Worm (Caenorhabditis elegans): ENCODE results near the gene npr-16.

npr-16 gene

DNA sequence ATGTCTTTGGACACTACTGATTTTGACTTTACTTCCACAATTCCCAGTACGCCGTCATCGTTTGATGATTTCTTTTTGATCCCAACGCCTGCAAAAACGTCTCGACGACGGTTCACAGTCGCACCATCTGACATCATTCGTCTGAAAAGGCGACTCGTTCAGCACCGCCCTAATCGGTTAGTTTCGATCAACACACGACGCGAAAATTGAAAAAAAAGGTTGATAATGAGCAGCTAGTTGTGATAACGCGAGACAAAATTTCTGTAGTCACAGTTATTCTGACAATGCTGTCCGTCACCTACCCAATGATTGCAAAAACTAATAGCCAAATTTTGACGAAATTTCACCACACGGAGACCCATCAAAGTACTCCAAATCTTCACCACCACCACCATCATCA lies 37.3 kb downstream of the npr-16 start:
- TF ChIP-seq blmp-1 (tag; optimal IDR thresholded peaks at IDR 0.05) (no peak), elt-2 (tag; optimal IDR thresholded peaks at IDR 0.05) (peak; percentile 54)

DNA sequence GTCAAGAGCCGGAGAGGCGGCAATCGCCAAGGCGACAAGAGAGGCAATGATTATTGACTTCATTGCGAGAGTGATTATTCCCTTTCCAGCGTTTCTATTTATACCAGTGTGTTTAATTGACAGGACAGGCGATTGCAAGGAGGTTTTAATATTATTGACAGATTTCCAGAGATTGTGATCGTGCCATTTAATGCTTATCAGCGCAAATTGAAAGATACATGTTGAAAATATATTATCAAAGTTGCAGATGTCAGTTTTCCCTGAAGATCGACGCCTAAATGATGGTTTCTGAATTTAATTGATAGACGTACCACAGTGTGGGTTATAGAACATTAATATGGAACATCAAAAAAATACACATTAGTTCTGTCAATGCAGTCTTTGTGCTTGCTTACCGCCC lies 45.3 kb downstream of the npr-16 start, which contains the start of gene vit-4:
vit-4 (minus strand) TSS at position 63 of the 400 bp plus-strand sequence.
- TF ChIP-seq nhr-12 (tag; optimal IDR thresholded peaks at IDR 0.05) (no peak), mdl-1 (tag; optimal IDR thresholded peaks at IDR 0.05) (no peak), sox-4 (tag; optimal IDR thresholded peaks at IDR 0.05) (no peak), ces-1 (GFP tag; optimal IDR thresholded peaks at IDR 0.05) (no peak), fkh-8 (tag; optimal IDR thresholded peaks at IDR 0.05) (no peak), ama-1 (optimal IDR thresholded peaks at IDR 0.05) (no peak), fos-1 (tag; optimal IDR thresholded peaks at IDR 0.05) (no peak), tbx-2 (tag; optimal IDR thresholded peaks at IDR 0.05) (no peak), nhr-47 (tag; optimal IDR thresholded peaks at IDR 0.05) (no peak), C04F5.9 (tag; optimal IDR thresholded peaks at IDR 0.05) (no peak), nhr-237 (tag; optimal IDR thresholded peaks at IDR 0.05) (no peak), zag-1 (tag; optimal IDR thresholded peaks at IDR 0.05) (no peak), aly-2 (tag; optimal IDR thresholded peaks at IDR 0.05) (no peak), nhr-19 (GFP tag; conservative IDR thresholded peaks at IDR 0.05) (no peak), alr-1 (tag; optimal IDR thresholded peaks at IDR 0.05; ENCODE audit: borderline replicate concordance) (no peak), ets-5 (GFP tag; IDR thresholded peaks at IDR 0.05) (no peak), dsc-1 (tag; optimal IDR thresholded peaks at IDR 0.05) (no peak), jun-1 (tag; optimal IDR thresholded peaks at IDR 0.05) (no peak), hpl-2 (GFP tag; optimal IDR thresholded peaks at IDR 0.05) (no peak), pag-3 (tag; optimal IDR thresholded peaks at IDR 0.05; ENCODE audit: borderline replicate concordance, insufficient read depth) (no peak)

DNA sequence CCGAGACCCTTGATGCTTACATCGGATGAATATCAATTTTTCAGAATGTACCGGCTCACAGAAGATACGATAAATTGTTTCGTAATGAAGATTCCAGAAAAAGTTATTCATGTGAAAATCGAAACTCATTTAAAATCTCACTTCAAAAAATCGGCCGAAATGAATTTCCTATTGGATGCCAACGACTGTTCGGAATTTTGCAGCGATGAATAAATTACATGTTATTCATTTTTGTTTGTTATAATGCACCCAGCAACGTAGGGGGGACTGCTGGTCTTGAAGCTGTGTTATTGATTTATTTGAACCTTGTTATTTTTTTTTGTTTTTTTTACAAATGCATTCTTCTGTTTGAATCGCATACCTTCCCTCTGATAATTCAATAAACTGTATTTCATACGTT lies 48.3 kb downstream of the npr-16 start:
- no peak for TF ChIP-seq dpl-1 (GFP tag; optimal IDR thresholded peaks at IDR 0.05)
- TF ChIP-seq nhr-76 (tag; optimal IDR thresholded peaks at IDR 0.05), result no peak
- TF ChIP-seq aha-1 (tag; optimal IDR thresholded peaks at IDR 0.05), result no peak
- no peak for TF ChIP-seq nhr-28 (tag; optimal IDR thresholded peaks at IDR 0.05)
- no peak for TF ChIP-seq alr-1 (tag; optimal IDR thresholded peaks at IDR 0.05; ENCODE audit: borderline replicate concordance)

DNA sequence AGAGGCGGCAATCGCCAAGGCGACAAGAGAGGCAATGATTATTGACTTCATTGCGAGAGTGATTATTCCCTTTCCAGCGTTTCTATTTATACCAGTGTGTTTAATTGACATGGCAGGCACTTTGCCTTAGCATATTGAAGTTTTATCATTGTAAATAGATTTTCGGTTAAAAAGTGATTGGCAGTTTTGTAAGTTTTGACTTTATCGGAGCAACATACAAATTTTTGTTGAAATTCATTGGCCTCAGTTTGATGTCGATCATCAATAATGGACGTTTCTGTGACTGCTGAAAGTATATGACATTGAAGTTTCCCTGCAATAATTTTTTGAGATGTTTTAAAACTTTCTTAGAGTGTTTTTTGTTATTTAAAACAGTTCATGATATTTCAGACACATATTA lies 53.9 kb downstream of the npr-16 start, which contains the start of gene vit-3:
vit-3 (minus strand) TSS at position 60 of the 400 bp plus-strand sequence.
- TF ChIP-seq elt-2 (tag; optimal IDR thresholded peaks at IDR 0.05) (no peak), rnt-1 (tag; optimal IDR thresholded peaks at IDR 0.05) (no peak)

DNA sequence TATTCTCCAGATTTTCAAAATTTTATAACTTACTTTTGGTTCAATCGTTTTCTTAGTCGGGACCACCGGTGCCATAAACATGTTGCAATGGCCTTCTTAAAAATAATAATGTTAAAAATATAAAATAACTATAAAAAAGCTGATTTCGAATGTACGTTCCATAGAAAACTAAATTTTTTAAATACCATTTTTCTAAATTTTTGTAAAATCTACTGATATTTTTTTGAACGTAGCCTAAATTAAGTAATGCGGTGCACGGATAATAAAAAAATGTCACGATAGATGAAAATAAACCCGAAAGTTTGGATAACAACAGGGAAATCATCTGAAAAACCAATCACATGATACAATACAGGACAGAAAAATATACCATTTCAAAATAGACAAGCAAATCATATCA lies 54.9 kb downstream of the npr-16 start, which contains the start of gene T27A10.5:
T27A10.5 (minus strand) TSS at position 101 of the 400 bp plus-strand sequence.
- TF ChIP-seq hpl-2 (GFP tag; optimal IDR thresholded peaks at IDR 0.05) (no peak), lin-39 (tag; optimal IDR thresholded peaks at IDR 0.05) (no peak), unc-98 (GFP tag; IDR thresholded peaks at IDR 0.05) (no peak), C16A3.4 (tag; optimal IDR thresholded peaks at IDR 0.05) (no peak), swsn-7 (tag; optimal IDR thresholded peaks at IDR 0.05) (no peak), nhr-237 (tag; optimal IDR thresholded peaks at IDR 0.05) (no peak), ceh-63 (GFP tag; optimal IDR thresholded peaks at IDR 0.05) (no peak), jun-1 (tag; optimal IDR thresholded peaks at IDR 0.05) (no peak), nhr-19 (GFP tag; conservative IDR thresholded peaks at IDR 0.05) (no peak), hlh-17 (GFP tag; optimal IDR thresholded peaks at IDR 0.05; ENCODE audit: borderline replicate concordance) (no peak)

DNA sequence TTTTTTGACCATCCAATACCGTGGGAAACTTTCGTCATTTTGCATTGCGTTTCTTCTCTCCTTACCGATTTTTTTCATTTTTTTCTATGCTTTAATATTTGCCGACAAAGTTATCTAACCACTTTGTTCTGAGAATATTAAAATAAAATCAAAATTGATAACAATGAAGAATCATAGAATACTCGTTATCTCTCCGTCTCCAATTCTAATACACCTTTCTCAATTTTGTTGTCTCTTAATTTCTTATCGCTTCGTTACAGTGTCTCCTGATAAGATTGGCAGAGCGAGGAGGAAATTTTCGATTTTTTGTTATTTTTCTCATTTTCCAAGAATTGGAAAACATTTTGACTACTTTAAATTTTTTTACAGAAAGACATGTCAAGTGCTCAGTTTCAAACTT lies 57.6 kb downstream of the npr-16 start, which contains the start of gene ckc-1:
ckc-1 (plus strand) TSS at position 368 of the 400 bp plus-strand sequence.
- TF ChIP-seq sup-37 (GFP tag; optimal IDR thresholded peaks at IDR 0.05), result no peak
- TF ChIP-seq unc-62 (GFP tag; optimal IDR thresholded peaks at IDR 0.05), result no peak
- no peak for TF ChIP-seq rnt-1 (tag; optimal IDR thresholded peaks at IDR 0.05)
- TF ChIP-seq nhr-76 (tag; optimal IDR thresholded peaks at IDR 0.05), result no peak
- no peak for TF ChIP-seq nhr-19 (GFP tag; conservative IDR thresholded peaks at IDR 0.05)
- TF ChIP-seq hpl-2 (GFP tag; optimal IDR thresholded peaks at IDR 0.05), result no peak
- no peak for TF ChIP-seq pax-3 (tag; optimal IDR thresholded peaks at IDR 0.05)
- peak; percentile 43 for TF ChIP-seq tlp-1 (tag; optimal IDR thresholded peaks at IDR 0.05)
- TF ChIP-seq nhr-47 (tag; optimal IDR thresholded peaks at IDR 0.05), result no peak
- TF ChIP-seq C04F5.9 (tag; optimal IDR thresholded peaks at IDR 0.05), result no peak
- no peak for TF ChIP-seq fkh-10 (GFP tag; optimal IDR thresholded peaks at IDR 0.05)
- peak; percentile 10 for TF ChIP-seq nhr-71 (tag; optimal IDR thresholded peaks at IDR 0.05)
- no peak for TF ChIP-seq nhr-237 (tag; optimal IDR thresholded peaks at IDR 0.05)
- TF ChIP-seq egl-27 (tag; optimal IDR thresholded peaks at IDR 0.05), result no peak
- TF ChIP-seq ets-5 (GFP tag; IDR thresholded peaks at IDR 0.05), result no peak
- TF ChIP-seq fkh-8 (tag; optimal IDR thresholded peaks at IDR 0.05), result no peak
- no peak for TF ChIP-seq nhr-85 (tag)
- TF ChIP-seq lin-13 (GFP tag; optimal IDR thresholded peaks at IDR 0.05), result no peak
- TF ChIP-seq mab-9 (GFP tag; IDR thresholded peaks at IDR 0.05), result no peak

All from whole organism, L1 larva.